Fruit fly (Drosophila melanogaster) Kc167 (cell line): ENCODE data around the gene CG1789.

ENCODE experiments used
- Myc ChIP-seq: fragments of >200 bp; optimal IDR thresholded peaks from 2 replicates; lab custom pipeline; 2017; ENCODE audit warnings: missing external identifiers
- h ChIP-seq: fragments of >200 bp; optimal IDR thresholded peaks from 3 replicates; lab custom pipeline; 2018; ENCODE audit warnings: missing external identifiers
- insv ChIP-seq: fragments of >200 bp; optimal IDR thresholded peaks from 3 replicates; lab custom pipeline; 2018; ENCODE audit warnings: missing external identifiers
- psq ChIP-seq: fragments of >200 bp; optimal IDR thresholded peaks from 2 replicates; lab custom pipeline; 2017; ENCODE audit warnings: missing external identifiers
- ttk ChIP-seq: sonication (Bioruptor generic); optimal IDR thresholded peaks from 2 replicates; lab custom pipeline; 2017; ENCODE audit warnings: missing external identifiers

DNA sequence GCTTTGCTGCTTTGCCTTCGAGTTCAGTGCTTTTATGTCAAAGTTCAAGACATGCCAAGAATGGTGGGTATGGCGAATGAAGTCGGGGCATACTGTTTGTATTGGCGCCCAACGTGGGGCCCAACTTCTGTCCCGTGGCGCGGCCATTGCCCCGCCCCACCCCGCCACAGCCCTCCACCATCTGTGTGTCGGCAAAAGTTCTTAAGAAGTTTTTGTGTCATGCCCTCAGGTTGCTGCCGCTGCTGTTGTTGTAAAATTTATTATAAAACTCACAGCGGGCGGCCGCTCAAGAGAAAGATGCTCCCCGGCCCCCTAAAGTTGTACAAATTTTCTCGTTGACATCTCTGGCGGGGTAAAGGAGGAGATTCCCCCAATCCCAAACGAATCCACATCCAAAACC is 45.0 kb downstream of the CG1789 start:
- TF ChIP-seq ttk (no peak), psq (lab: Kevin White, UChicago) (no peak), Myc (lab: Kevin White, UChicago) (no peak), h (lab: Kevin White, UChicago) (no peak), insv (no peak)
